Fruit fly (Drosophila melanogaster): ENCODE results near the gene CG33995.
A peak's percentile ranks its signal among the peaks of the same experiment; 100 is the strongest.

CG33995 gene

DNA sequence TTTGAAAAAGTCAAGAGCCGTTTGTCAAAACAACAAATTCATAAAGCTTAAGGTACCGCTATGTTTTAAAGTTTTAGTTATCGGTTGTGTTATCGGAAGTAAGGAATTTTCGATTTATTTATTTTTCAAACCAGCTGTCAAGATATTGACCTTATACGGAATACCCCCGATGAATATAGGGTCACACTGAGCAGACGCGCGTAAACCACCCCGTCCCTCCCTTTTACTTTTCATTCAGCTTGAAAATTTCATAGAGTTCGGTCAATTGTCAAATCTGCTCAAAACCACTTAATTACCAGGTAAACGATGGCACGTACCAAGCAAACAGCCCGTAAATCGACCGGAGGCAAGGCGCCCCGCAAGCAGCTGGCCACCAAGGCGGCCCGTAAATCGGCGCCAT lies 11.9 kb downstream of the CG33995 start, which contains the start of the genes CG14036 and His3.3A (continued):
- TF ChIP-seq sens (GFP tag) (peak; percentile 83), Kr (GFP tag; optimal IDR thresholded peaks at IDR 0.05) (no peak), maf-S (GFP tag; optimal IDR thresholded peaks at IDR 0.05) (no peak), CG10147 (GFP tag; optimal IDR thresholded peaks at IDR 0.05) (no peak), CG10959 (GFP tag; IDR thresholded peaks at IDR 0.05) (no peak), crol (GFP tag; IDR thresholded peaks at IDR 0.05) (peak; percentile 98), Hr51 (GFP tag; optimal IDR thresholded peaks at IDR 0.05) (peak in 1 of 2 experiments; percentile 22), row (GFP tag; IDR thresholded peaks at IDR 0.05) (peak; percentile 51; the same call in 2 of the 3 replicates), vfl (GFP tag; optimal IDR thresholded peaks at IDR 0.05) (no peak), pita (GFP tag; optimal IDR thresholded peaks at IDR 0.05) (no peak), CG15696 (tag; optimal IDR thresholded peaks at IDR 0.05) (peak; percentile 21), grau (tag; optimal IDR thresholded peaks at IDR 0.05) (peak; percentile 15), gsb (GFP tag; IDR thresholded peaks at IDR 0.05) (0 out of 2 replicates have a peak, but pooled peaks have one; percentile 32), tap (tag; optimal IDR thresholded peaks at IDR 0.05) (no peak), az2 (GFP tag; optimal IDR thresholded peaks at IDR 0.05) (no peak), Adf1 (GFP tag; IDR thresholded peaks at IDR 0.05) (no peak), Fer1 (GFP tag; optimal IDR thresholded peaks at IDR 0.05) (peak; percentile 48), CG17385 (GFP tag; optimal IDR thresholded peaks at IDR 0.05) (no peak), CG17328 (GFP tag; IDR thresholded peaks at IDR 0.05) (0 out of 2 replicates have a peak, but pooled peaks have one; percentile 21), bbx (GFP tag; IDR thresholded peaks at IDR 0.05; ENCODE audit: partially characterized antibody) (peak; percentile 60), tna (GFP tag; IDR thresholded peaks at IDR 0.05; ENCODE audit: partially characterized antibody) (peak; percentile 59; the same call in 1 of the 2 replicates), lmd (GFP tag; IDR thresholded peaks at IDR 0.05) (no peak), danr (GFP tag; IDR thresholded peaks at IDR 0.05) (no peak), NC2α (GFP tag; optimal IDR thresholded peaks at IDR 0.05) (no peak), unpg (GFP tag; optimal IDR thresholded peaks at IDR 0.05) (no peak), CG9727 (GFP tag; optimal IDR thresholded peaks at IDR 0.05) (peak; percentile 32), zfh2 (GFP tag; optimal IDR thresholded peaks at IDR 0.05) (no peak), CG1602 (GFP tag; optimal IDR thresholded peaks at IDR 0.05) (no peak), Dref (GFP tag; IDR thresholded peaks at IDR 0.05) (peak; percentile 91), bsh (GFP tag; optimal IDR thresholded peaks at IDR 0.05) (no peak), croc (GFP tag; conservative IDR thresholded peaks at IDR 0.05) (no peak), sc (optimal IDR thresholded peaks at IDR 0.05) (no peak), sc (GFP tag; optimal IDR thresholded peaks at IDR 0.05) (no peak), so (GFP tag; IDR thresholded peaks at IDR 0.05) (no peak), gsb-n (tag; optimal IDR thresholded peaks at IDR 0.05) (no peak), CG31388 (GFP tag; optimal IDR thresholded peaks at IDR 0.05) (no peak), BtbVII (GFP tag; optimal IDR thresholded peaks at IDR 0.05) (no peak), CG2712 (tag; optimal IDR thresholded peaks at IDR 0.05) (peak; percentile 46), Hmx (GFP tag; optimal IDR thresholded peaks at IDR 0.05) (no peak), E2f1 (GFP tag; IDR thresholded peaks at IDR 0.05) (peak; percentile 41; the same call in 1 of the 2 replicates), vvl (GFP tag; IDR thresholded peaks at IDR 0.05) (0 out of 2 replicates have a peak, but pooled peaks have one; percentile 47), CG2199 (GFP tag; IDR thresholded peaks at IDR 0.05) (no peak), CG34376 (GFP tag; optimal IDR thresholded peaks at IDR 0.05) (peak; percentile 42), bigmax (GFP tag; optimal IDR thresholded peaks at IDR 0.05) (no peak), da (GFP tag; optimal IDR thresholded peaks at IDR 0.05) (no peak), fd96Cb (tag; optimal IDR thresholded peaks at IDR 0.05) (no peak), CG4282 (GFP tag; optimal IDR thresholded peaks at IDR 0.05) (no peak), crp (GFP tag; optimal IDR thresholded peaks at IDR 0.05) (peak in 1 of 2 experiments; percentile 77), CG30403 (GFP tag; optimal IDR thresholded peaks at IDR 0.05) (no peak), CG3281 (GFP tag; optimal IDR thresholded peaks at IDR 0.05) (peak; percentile 56), corto (GFP tag; optimal IDR thresholded peaks at IDR 0.05) (no peak), MESR4 (GFP tag; optimal IDR thresholded peaks at IDR 0.05) (peak; percentile 89)

All from whole organism, embryonic.